Worm (Caenorhabditis elegans) whole organism, mixed stage, embryonic: Measurements from ENCODE around the gene nduf-9.

Experiments used
- bed-3 ChIP-seq: fragments of 200-800 bp; sonication (Bioruptor generic); optimal IDR thresholded peaks from 3 replicates; lab custom pipeline; 2018; ENCODE audit warnings: mild to moderate bottlenecking, missing genetic modification characterization, moderate library complexity, missing compliant biosample characterization
- blmp-1 ChIP-seq: fragments of 150-350 bp; optimal IDR thresholded peaks from 2 replicates; lab custom pipeline; 2014; ENCODE audit warnings: missing biosample characterization, missing genetic modification characterization
- ceh-39 ChIP-seq: fragments of 150-350 bp; optimal IDR thresholded peaks from 2 replicates; lab custom pipeline; 2014; ENCODE audit warnings: missing biosample characterization, missing genetic modification characterization
- ceh-43 ChIP-seq: fragments of 200-800 bp; sonication (Bioruptor generic); optimal IDR thresholded peaks from 2 replicates; lab custom pipeline; 2018; ENCODE audit warnings: mild to moderate bottlenecking, missing genetic modification characterization, moderate library complexity, missing compliant biosample characterization
- ceh-83 ChIP-seq: fragments of 200-800 bp; sonication (Bioruptor generic); optimal IDR thresholded peaks from 2 replicates; lab custom pipeline; 2018; ENCODE audit warnings: mild to moderate bottlenecking, missing genetic modification characterization, missing compliant biosample characterization
- ces-1 ChIP-seq: fragments of 150-350 bp; optimal IDR thresholded peaks from 2 replicates; lab custom pipeline; 2014; ENCODE audit warnings: missing biosample characterization, missing genetic modification reagents, missing genetic modification characterization
- cnd-1 ChIP-seq: fragments of 200-800 bp; sonication (Bioruptor generic); optimal IDR thresholded peaks from 2 replicates; lab custom pipeline; 2018; ENCODE audit warnings: mild to moderate bottlenecking, missing genetic modification characterization, missing compliant biosample characterization
- drap-1 ChIP-seq: fragments of 200-800 bp; sonication (Bioruptor generic); optimal IDR thresholded peaks from 3 replicates; lab custom pipeline; 2018; ENCODE audit warnings: mild to moderate bottlenecking, missing genetic modification characterization, missing compliant biosample characterization
- elt-1 ChIP-seq: sonication (generic microtip); optimal IDR thresholded peaks from 2 replicates; lab custom pipeline; 2017; ENCODE audit warnings: missing genetic modification characterization, mild to moderate bottlenecking, missing compliant biosample characterization, antibody characterized with exemption, moderate library complexity, borderline replicate concordance; ENCODE audit not compliant: insufficient read depth
- elt-3 ChIP-seq: fragments of 150-350 bp; optimal IDR thresholded peaks from 2 replicates; lab custom pipeline; 2014; ENCODE audit warnings: missing biosample characterization, missing genetic modification characterization
- flh-1 ChIP-seq: fragments of 200-800 bp; sonication (Bioruptor generic); optimal IDR thresholded peaks from 2 replicates; lab custom pipeline; 2018; ENCODE audit warnings: mild to moderate bottlenecking, missing genetic modification characterization, moderate library complexity, missing compliant biosample characterization
- lin-32 ChIP-seq: fragments of 200-800 bp; sonication (Bioruptor generic); optimal IDR thresholded peaks from 2 replicates; lab custom pipeline; 2018; ENCODE audit warnings: mild to moderate bottlenecking, missing genetic modification characterization, missing compliant biosample characterization
- lsy-2 ChIP-seq: fragments of 150-350 bp; optimal IDR thresholded peaks from 2 replicates; lab custom pipeline; 2014; ENCODE audit warnings: missing biosample characterization, missing genetic modification characterization
- mab-5 ChIP-seq: fragments of 150-350 bp; optimal IDR thresholded peaks from 2 replicates; lab custom pipeline; 2014; ENCODE audit warnings: missing biosample characterization, missing genetic modification characterization
- mep-1 ChIP-seq: fragments of 150-350 bp; optimal IDR thresholded peaks from 2 replicates; lab custom pipeline; 2017; ENCODE audit warnings: missing biosample characterization, missing genetic modification reagents, missing genetic modification characterization, inconsistent platforms
- mls-2 ChIP-seq: sonication (generic microtip); optimal IDR thresholded peaks from 2 replicates; lab custom pipeline; 2016; ENCODE audit warnings: mild to moderate bottlenecking, missing genetic modification characterization, moderate library complexity, missing compliant biosample characterization
- nhr-12 ChIP-seq: fragments of 150-350 bp; optimal IDR thresholded peaks from 2 replicates; lab custom pipeline; 2014; ENCODE audit warnings: missing biosample characterization, missing genetic modification characterization
- nhr-2 ChIP-seq: fragments of 150-350 bp; optimal IDR thresholded peaks from 2 replicates; lab custom pipeline; 2014; ENCODE audit warnings: missing biosample characterization, missing genetic modification characterization
- nhr-237 ChIP-seq: fragments of 150-350 bp; optimal IDR thresholded peaks from 2 replicates; lab custom pipeline; 2014; ENCODE audit warnings: missing biosample characterization, missing genetic modification characterization
- nhr-28 ChIP-seq: fragments of 150-350 bp; optimal IDR thresholded peaks from 2 replicates; lab custom pipeline; 2014; ENCODE audit warnings: missing biosample characterization, missing genetic modification characterization
- pha-4 ChIP-seq: fragments of 150-350 bp; optimal IDR thresholded peaks from 2 replicates; lab custom pipeline; 2018; ENCODE audit warnings: missing biosample characterization, missing genetic modification reagents, missing genetic modification characterization
- sem-2 ChIP-seq: fragments of 200-800 bp; sonication (Bioruptor generic); optimal IDR thresholded peaks from 2 replicates; lab custom pipeline; 2018; ENCODE audit warnings: mild to moderate bottlenecking, missing genetic modification characterization, missing compliant biosample characterization
- snpc-4 ChIP-seq: fragments of 150-350 bp; optimal IDR thresholded peaks from 2 replicates; lab custom pipeline; 2014; ENCODE audit warnings: missing biosample characterization, missing genetic modification characterization
- sptf-1 ChIP-seq: sonication (generic microtip); optimal IDR thresholded peaks from 2 replicates; lab custom pipeline; 2017; ENCODE audit warnings: mild to moderate bottlenecking, missing genetic modification characterization, moderate library complexity, missing compliant biosample characterization
- unc-120 ChIP-seq: sonication (generic microtip); optimal IDR thresholded peaks from 2 replicates; lab custom pipeline; 2017; ENCODE audit warnings: missing genetic modification characterization, missing compliant biosample characterization; ENCODE audit not compliant: poor library complexity, severe bottlenecking
- unc-39 ChIP-seq: fragments of 150-350 bp; optimal IDR thresholded peaks from 2 replicates; lab custom pipeline; 2014; ENCODE audit warnings: missing biosample characterization, missing genetic modification characterization
- unc-62 ChIP-seq: fragments of 150-350 bp; optimal IDR thresholded peaks from 2 replicates; lab custom pipeline; 2014; ENCODE audit warnings: missing biosample characterization, missing genetic modification reagents, missing genetic modification characterization
- ztf-11 ChIP-seq: fragments of 150-350 bp; optimal IDR thresholded peaks from 2 replicates; lab custom pipeline; 2014; ENCODE audit warnings: missing biosample characterization, missing genetic modification characterization

The nduf-9 gene

DNA sequence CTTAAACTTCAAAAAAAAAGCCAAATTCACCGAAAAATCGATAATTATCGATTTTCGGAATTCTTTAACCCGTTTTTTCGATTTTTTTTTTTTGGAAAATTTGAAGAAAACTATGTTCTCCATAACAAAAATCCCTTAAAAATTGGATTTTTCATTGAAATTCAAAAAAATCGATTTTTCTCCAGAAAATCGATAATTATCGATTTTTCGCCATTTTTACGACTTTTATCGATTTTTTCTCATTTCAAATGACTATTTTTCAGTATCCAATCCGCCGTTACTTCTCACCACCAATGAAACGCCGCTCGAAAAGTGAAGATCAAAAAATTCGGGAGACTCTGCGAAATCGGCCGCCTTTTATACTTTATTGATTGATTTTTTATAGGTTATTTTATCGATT, 7.5 kb downstream of the nduf-9 start:
- no peak for TF ChIP-seq unc-39 (tag; lab: Kevin White, UChicago)
- TF ChIP-seq unc-62 (GFP tag; lab: Kevin White, UChicago): no peak
- TF ChIP-seq mep-1 (tag; lab: Kevin White, UChicago): no peak
- no peak for TF ChIP-seq ces-1
- TF ChIP-seq flh-1 (GFP tag; lab: Kevin White, UChicago): no peak
- no peak for TF ChIP-seq pha-4 (tag; lab: Kevin White, UChicago)
- TF ChIP-seq drap-1: no peak

DNA sequence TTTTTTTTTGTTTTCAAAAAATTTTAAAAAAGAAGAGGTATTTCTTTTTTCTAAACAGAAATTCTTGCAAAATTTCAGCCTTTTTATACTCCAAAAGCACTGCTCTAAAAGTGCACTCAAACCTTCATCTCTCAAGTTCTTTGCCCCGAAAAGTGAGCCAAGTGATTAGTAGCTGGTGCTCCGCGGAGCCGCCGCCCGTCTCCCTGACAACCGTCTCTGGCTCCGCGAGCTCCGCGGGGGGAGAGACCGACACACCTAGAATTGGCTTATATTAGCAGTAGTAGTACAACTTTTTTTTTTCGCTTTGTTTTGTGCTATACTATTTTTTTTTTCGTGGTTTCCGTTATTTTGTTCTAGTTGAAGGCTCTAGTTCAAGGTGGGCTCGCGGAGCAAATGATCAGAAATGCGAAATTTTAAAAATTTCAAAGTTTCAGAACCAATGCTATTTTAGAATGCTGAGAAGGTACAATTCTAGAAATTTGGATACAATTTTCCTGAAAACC, 15.7 kb downstream of the nduf-9 start, which contains the start of gene Y53G8AL.1:
Y53G8AL.1 (plus strand) TSS at position 453 of the 503 bp plus-strand sequence.
- TF ChIP-seq cnd-1 (tag; lab: Kevin White, UChicago): no peak
- no peak for TF ChIP-seq unc-120
- TF ChIP-seq pha-4 (tag; lab: Kevin White, UChicago): no peak
- no peak for TF ChIP-seq nhr-12 (tag; lab: Kevin White, UChicago)
- TF ChIP-seq ceh-43 (GFP tag; lab: Kevin White, UChicago): no peak
- no peak for TF ChIP-seq snpc-4
- no peak for TF ChIP-seq mls-2 (tag; lab: Kevin White, UChicago)
- TF ChIP-seq ztf-11: no peak
- TF ChIP-seq ceh-83 (GFP tag; lab: Kevin White, UChicago): no peak
- TF ChIP-seq nhr-28 (tag; lab: Kevin White, UChicago): no peak
- TF ChIP-seq nhr-2 (tag; lab: Kevin White, UChicago): no peak

- no peak for TF ChIP-seq pha-4 (tag; lab: Kevin White, UChicago)
- TF ChIP-seq ces-1: peak; percentile 93
These were observed 24.3 kb downstream of the nduf-9 start for ce11 chrIII:3224102-3224501.

ce11 chrIII:3222707-3223106, 25.7 kb downstream of the nduf-9 start:
- TF ChIP-seq lin-32 (GFP tag; lab: Kevin White, UChicago) (no peak), blmp-1 (tag; lab: Kevin White, UChicago) (no peak), elt-3 (tag; lab: Kevin White, UChicago) (no peak), sptf-1 (tag; lab: Kevin White, UChicago) (no peak), mab-5 (no peak), unc-62 (GFP tag; lab: Kevin White, UChicago) (no peak), drap-1 (no peak)

- TF ChIP-seq lsy-2 (tag; lab: Kevin White, UChicago) (peak; percentile 18), unc-120 (peak; percentile 36), ces-1 (peak; percentile 77), drap-1 (no peak), nhr-28 (tag; lab: Kevin White, UChicago) (no peak)
These were observed 28.1 kb downstream of the nduf-9 start for ce11 chrIII:3220287-3220686.

- TF ChIP-seq elt-3 (tag; lab: Kevin White, UChicago): no peak
- TF ChIP-seq lsy-2 (tag; lab: Kevin White, UChicago): no peak
- TF ChIP-seq cnd-1 (tag; lab: Kevin White, UChicago): no peak
- no peak for TF ChIP-seq sem-2 (GFP tag; lab: Kevin White, UChicago)
- no peak for TF ChIP-seq unc-62 (GFP tag; lab: Kevin White, UChicago)
- no peak for TF ChIP-seq ceh-39 (tag; lab: Kevin White, UChicago)
- TF ChIP-seq drap-1: no peak
- no peak for TF ChIP-seq bed-3 (GFP tag; lab: Kevin White, UChicago)
- TF ChIP-seq elt-1: no peak
- TF ChIP-seq unc-39 (tag; lab: Kevin White, UChicago): no peak
- no peak for TF ChIP-seq pha-4 (tag; lab: Kevin White, UChicago)
- no peak for TF ChIP-seq blmp-1 (tag; lab: Kevin White, UChicago)
- no peak for TF ChIP-seq mls-2 (tag; lab: Kevin White, UChicago)
- TF ChIP-seq, all 35 proteins: peak for 0
These were observed 29.3 kb downstream of the nduf-9 start, which contains the start of gene frm-8 for ce11 chrIII:3219050-3219449. Gene frm-8 (minus strand): TSS chrIII:3219150.

DNA sequence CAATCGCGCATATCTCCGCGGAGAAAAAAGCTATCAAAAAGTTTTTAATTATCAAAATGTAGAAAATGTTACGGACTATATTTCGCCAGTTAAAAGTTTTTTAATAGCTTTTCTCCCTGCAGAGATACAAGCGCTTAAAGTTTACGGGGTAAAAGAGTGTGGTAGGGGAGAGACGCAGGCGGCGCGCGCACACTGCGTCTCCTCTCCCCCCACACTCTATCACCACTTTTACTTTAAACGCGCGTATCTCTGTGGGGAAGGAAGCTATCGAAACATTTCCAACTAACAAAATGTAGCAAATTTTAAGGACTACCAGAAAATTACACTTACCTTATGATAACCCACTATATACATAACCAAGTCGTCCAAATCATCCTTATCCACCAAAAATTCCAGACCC, 44.8 kb downstream of the nduf-9 start:
- TF ChIP-seq ces-1 (no peak), nhr-12 (tag; lab: Kevin White, UChicago) (no peak), elt-3 (tag; lab: Kevin White, UChicago) (no peak), drap-1 (no peak), nhr-2 (tag; lab: Kevin White, UChicago) (no peak), nhr-237 (no peak), ceh-39 (tag; lab: Kevin White, UChicago) (no peak), nhr-28 (tag; lab: Kevin White, UChicago) (no peak), bed-3 (GFP tag; lab: Kevin White, UChicago) (no peak), lin-32 (GFP tag; lab: Kevin White, UChicago) (no peak), sem-2 (GFP tag; lab: Kevin White, UChicago) (no peak), ceh-43 (GFP tag; lab: Kevin White, UChicago) (no peak), flh-1 (GFP tag; lab: Kevin White, UChicago) (no peak)
